Worm (Caenorhabditis elegans) whole organism, L2 larva: ENCODE measurements around the gene asp-13.

ENCODE experiments used
- blmp-1 ChIP-seq: sonication (generic microtip); optimal IDR thresholded peaks from 2 replicates; lab custom pipeline; 2017; ENCODE audit warnings: missing genetic modification characterization, mild to moderate bottlenecking, missing compliant biosample characterization, antibody characterized with exemption, moderate library complexity; ENCODE audit not compliant: insufficient read depth
- lin-13 ChIP-seq: fragments of 150-350 bp; optimal IDR thresholded peaks from 2 replicates; lab custom pipeline; 2014; ENCODE audit warnings: missing biosample characterization, missing genetic modification reagents, missing genetic modification characterization
- mbf-1 ChIP-seq: sonication (generic microtip); optimal IDR thresholded peaks from 2 replicates; lab custom pipeline; 2017; ENCODE audit warnings: missing biosample characterization, missing genetic modification characterization
- nhr-237 ChIP-seq: fragments of 150-350 bp; optimal IDR thresholded peaks from 2 replicates; lab custom pipeline; 2014; ENCODE audit warnings: missing biosample characterization, missing genetic modification characterization
- nhr-77 ChIP-seq: fragments of 150-350 bp; optimal IDR thresholded peaks from 2 replicates; lab custom pipeline; 2014; ENCODE audit warnings: missing biosample characterization, missing genetic modification characterization
- skn-1 ChIP-seq: sonication (generic microtip); optimal IDR thresholded peaks from 2 replicates; lab custom pipeline; 2017; ENCODE audit warnings: missing biosample characterization, missing genetic modification characterization
- unc-39 ChIP-seq: fragments of 150-350 bp; optimal IDR thresholded peaks from 2 replicates; lab custom pipeline; 2014; ENCODE audit warnings: missing biosample characterization, missing genetic modification characterization
- ztf-4 ChIP-seq: fragments of 150-350 bp; optimal IDR thresholded peaks from 2 replicates; lab custom pipeline; 2014; ENCODE audit warnings: missing biosample characterization, missing genetic modification characterization

ce11 chrV:8599957-8600356 lies 43.0 kb downstream of the asp-13 start:
- TF ChIP-seq nhr-77 (tag; lab: Kevin White, UChicago) = no peak
- no peak for TF ChIP-seq nhr-237 (tag; lab: Kevin White, UChicago)
- no peak for TF ChIP-seq mbf-1 (tag; lab: Kevin White, UChicago)
- TF ChIP-seq lin-13 (GFP tag; lab: Kevin White, UChicago) = no peak
- no peak for TF ChIP-seq skn-1 (tag; lab: Kevin White, UChicago)
- TF ChIP-seq ztf-4 (tag; lab: Kevin White, UChicago) = no peak
- TF ChIP-seq blmp-1 (tag; lab: Kevin White, UChicago) = no peak
- TF ChIP-seq unc-39 (tag; lab: Kevin White, UChicago) = no peak
